Worm (Caenorhabditis elegans): ENCODE measurements around the gene glr-2.

Gene glr-2

DNA sequence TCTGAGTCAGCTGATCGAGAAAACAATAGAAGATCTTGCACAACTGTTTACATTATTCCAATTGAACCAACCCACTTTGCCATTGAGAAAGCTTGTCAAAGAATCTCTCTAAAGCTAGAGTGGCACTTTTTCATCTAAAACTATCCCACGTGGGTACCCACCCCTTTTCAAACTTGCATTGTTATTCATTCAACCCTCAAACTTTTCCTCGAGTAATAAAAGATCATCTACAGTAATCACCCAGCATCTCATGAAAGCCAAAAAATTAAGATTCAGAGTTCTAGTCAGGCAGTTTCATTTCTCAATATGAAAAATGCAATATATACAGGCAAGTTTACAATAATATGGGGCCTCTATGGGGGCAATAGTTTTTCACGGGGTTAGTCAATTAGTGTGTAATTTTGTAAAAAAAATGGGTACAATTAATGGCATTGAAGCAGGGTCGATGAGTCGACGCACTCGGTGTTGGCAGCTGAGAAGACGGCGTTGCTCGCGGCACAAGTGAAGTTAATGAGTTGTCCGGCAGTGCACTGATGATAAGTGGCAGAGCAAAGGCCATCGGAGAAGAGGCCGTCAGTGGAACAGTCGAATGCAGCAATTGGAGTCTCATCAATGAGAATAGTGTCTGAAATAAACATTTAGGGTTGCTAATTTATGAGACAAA is 42.8 kb downstream of the glr-2 start:
- no peak for TF ChIP-seq gmeb-1 (tag; optimal IDR thresholded peaks at IDR 0.05)
- TF ChIP-seq nhr-77 (tag; optimal IDR thresholded peaks at IDR 0.05): no peak
- no peak for TF ChIP-seq lsy-2 (tag; optimal IDR thresholded peaks at IDR 0.05)
- TF ChIP-seq Y55F3AM.14 (GFP tag; optimal IDR thresholded peaks at IDR 0.05): no peak
- TF ChIP-seq nhr-6 (tag; optimal IDR thresholded peaks at IDR 0.05): no peak
- no peak for TF ChIP-seq zag-1 (tag; optimal IDR thresholded peaks at IDR 0.05)
- TF ChIP-seq mbf-1 (tag; optimal IDR thresholded peaks at IDR 0.05): no peak
- no peak for TF ChIP-seq lin-13 (GFP tag; optimal IDR thresholded peaks at IDR 0.05)
- TF ChIP-seq nhr-21 (tag; optimal IDR thresholded peaks at IDR 0.05): no peak
- TF ChIP-seq ztf-4 (tag; optimal IDR thresholded peaks at IDR 0.05): no peak
- no peak for TF ChIP-seq nhr-11 (tag; optimal IDR thresholded peaks at IDR 0.05)
- TF ChIP-seq unc-62 (GFP tag; optimal IDR thresholded peaks at IDR 0.05): no peak
- TF ChIP-seq mdl-1 (tag; optimal IDR thresholded peaks at IDR 0.05): no peak
- TF ChIP-seq egl-27 (tag; optimal IDR thresholded peaks at IDR 0.05): no peak
- TF ChIP-seq ZK546.5 (tag; optimal IDR thresholded peaks at IDR 0.05): no peak
- TF ChIP-seq crh-2 (tag; optimal IDR thresholded peaks at IDR 0.05): no peak
- TF ChIP-seq alr-1 (tag; optimal IDR thresholded peaks at IDR 0.05): no peak
- TF ChIP-seq ztf-1 (GFP tag; conservative IDR thresholded peaks at IDR 0.05): no peak
- TF ChIP-seq fos-1 (tag; optimal IDR thresholded peaks at IDR 0.05): no peak
- TF ChIP-seq lin-11 (tag; optimal IDR thresholded peaks at IDR 0.05): no peak

DNA sequence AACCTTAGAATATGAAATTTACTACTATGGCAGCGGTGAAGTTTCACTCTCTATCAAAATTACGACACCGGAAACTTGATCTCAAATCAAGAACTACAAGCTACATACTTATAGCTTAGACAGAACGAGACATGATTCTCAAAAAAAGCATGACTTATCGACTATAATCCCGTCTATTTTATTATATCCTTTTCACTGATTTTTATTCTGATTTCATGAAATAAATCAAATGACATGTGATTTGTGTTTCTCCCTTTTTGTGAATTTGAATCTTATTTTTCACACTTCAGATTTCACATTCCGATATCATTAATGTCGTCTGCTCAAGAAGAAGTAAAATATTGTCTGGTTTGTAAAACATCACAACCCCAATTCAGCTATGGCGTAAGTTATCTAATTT is 44.8 kb downstream of the glr-2 start, which contains the start of gene ZK418.11:
Gene ZK418.11 (plus strand): TSS at position 289 of the 400 bp plus-strand sequence.
- TF ChIP-seq skn-1 (tag; optimal IDR thresholded peaks at IDR 0.05): no peak
- TF ChIP-seq alr-1 (tag; optimal IDR thresholded peaks at IDR 0.05): no peak
- TF ChIP-seq ZK546.5 (tag; optimal IDR thresholded peaks at IDR 0.05): no peak
- no peak for TF ChIP-seq mab-5 (tag; optimal IDR thresholded peaks at IDR 0.05)
- TF ChIP-seq Y55F3AM.14 (GFP tag; optimal IDR thresholded peaks at IDR 0.05): no peak
- no peak for TF ChIP-seq crh-2 (tag; optimal IDR thresholded peaks at IDR 0.05)
- TF ChIP-seq gmeb-1 (tag; optimal IDR thresholded peaks at IDR 0.05): no peak
- no peak for TF ChIP-seq R02D3.7 (tag; optimal IDR thresholded peaks at IDR 0.05)
- no peak for TF ChIP-seq elt-3 (tag; optimal IDR thresholded peaks at IDR 0.05)
- no peak for TF ChIP-seq nhr-25 (tag; optimal IDR thresholded peaks at IDR 0.05)
- TF ChIP-seq nhr-21 (tag; optimal IDR thresholded peaks at IDR 0.05): no peak
- TF ChIP-seq peb-1 (tag; optimal IDR thresholded peaks at IDR 0.05): no peak

DNA sequence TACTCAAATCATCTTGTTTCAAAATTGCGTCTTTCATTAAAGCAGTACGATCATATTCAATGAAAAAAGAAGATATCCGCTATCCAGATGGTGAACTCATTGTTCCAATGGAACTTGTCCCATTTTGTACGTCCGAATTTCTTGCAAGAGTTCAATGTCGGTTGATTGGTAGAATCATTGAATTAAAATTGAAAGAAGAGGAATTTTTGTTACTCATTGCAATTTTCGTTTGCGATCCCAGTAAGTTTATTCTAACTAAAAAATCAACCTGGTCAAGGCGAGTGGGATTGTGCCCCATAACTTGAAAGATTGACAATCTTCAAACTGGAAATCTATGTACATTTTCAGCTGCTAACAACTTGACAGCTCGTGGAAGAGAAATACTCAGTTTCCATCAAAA is 48.3 kb downstream of the glr-2 start:
- TF ChIP-seq elt-1 (tag; optimal IDR thresholded peaks at IDR 0.05): no peak
- no peak for TF ChIP-seq lin-13 (GFP tag; optimal IDR thresholded peaks at IDR 0.05)

DNA sequence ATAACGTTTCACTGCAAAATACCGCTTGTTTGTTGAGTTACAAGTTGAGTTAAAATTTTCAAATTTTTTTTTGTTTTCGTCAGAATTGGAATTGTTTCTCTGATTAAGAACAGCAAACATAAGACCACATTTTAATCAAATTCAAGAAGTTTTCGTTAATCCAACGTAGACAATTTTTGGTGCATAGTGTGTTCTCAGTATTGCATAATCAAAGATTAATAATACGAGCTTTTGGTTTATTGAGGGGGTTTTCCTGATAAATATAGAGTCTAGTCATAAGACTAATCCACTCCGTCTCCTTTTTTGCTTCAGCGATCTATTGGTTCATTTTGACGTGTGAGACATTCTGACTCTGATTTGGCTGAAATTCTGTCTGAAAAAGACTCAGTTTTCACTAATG is 49.6 kb downstream of the glr-2 start, which contains the start of gene nhr-9:
Gene nhr-9 (plus strand): TSS at position 307 of the 400 bp plus-strand sequence.
- TF ChIP-seq sma-9 (GFP tag; optimal IDR thresholded peaks at IDR 0.05) (peak; percentile 20), sma-9 (tag; optimal IDR thresholded peaks at IDR 0.05) (no peak), sma-3 (GFP tag; optimal IDR thresholded peaks at IDR 0.05) (no peak), ztf-1 (GFP tag; conservative IDR thresholded peaks at IDR 0.05) (no peak), lin-39 (tag; optimal IDR thresholded peaks at IDR 0.05) (no peak), ama-1 (optimal IDR thresholded peaks at IDR 0.05) (no peak), lsy-2 (tag; optimal IDR thresholded peaks at IDR 0.05) (peak in 1 of 2 experiments; percentile 4)

DNA sequence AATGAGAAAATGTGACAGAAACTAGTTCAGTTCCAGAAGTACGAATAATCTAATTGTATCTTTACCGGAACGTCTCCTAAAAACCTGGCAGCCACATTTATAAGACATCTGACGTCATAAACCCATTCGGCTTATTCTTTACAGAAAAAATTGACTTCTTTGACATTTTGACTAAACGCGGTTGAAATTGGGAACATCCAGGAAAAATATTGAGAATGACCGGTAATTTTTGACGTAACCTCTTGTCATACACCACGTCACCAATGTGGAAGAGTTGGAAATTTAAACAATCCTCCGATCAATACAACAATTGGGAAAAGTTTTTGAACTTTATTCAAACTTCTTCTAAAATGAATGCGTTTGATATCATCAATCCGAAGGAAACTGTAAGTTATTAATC is 53.7 kb downstream of the glr-2 start, which contains the start of gene ZK418.2:
Gene ZK418.2 (plus strand): TSS at position 301 of the 400 bp plus-strand sequence.
- TF ChIP-seq ZK546.5 (tag; optimal IDR thresholded peaks at IDR 0.05): no peak
- TF ChIP-seq nhr-12 (tag; optimal IDR thresholded peaks at IDR 0.05): no peak
- no peak for TF ChIP-seq Y55F3AM.14 (GFP tag; optimal IDR thresholded peaks at IDR 0.05)
- TF ChIP-seq peb-1 (tag; optimal IDR thresholded peaks at IDR 0.05): no peak
- TF ChIP-seq lin-11 (tag; optimal IDR thresholded peaks at IDR 0.05): no peak
- no peak for TF ChIP-seq mdl-1 (tag; optimal IDR thresholded peaks at IDR 0.05)
- no peak for TF ChIP-seq sem-4 (tag; optimal IDR thresholded peaks at IDR 0.05)
- TF ChIP-seq lin-39 (tag; optimal IDR thresholded peaks at IDR 0.05): no peak
- no peak for TF ChIP-seq elt-1 (tag; optimal IDR thresholded peaks at IDR 0.05)
- no peak for TF ChIP-seq ztf-4 (tag; optimal IDR thresholded peaks at IDR 0.05)
- no peak for TF ChIP-seq mab-5 (tag; optimal IDR thresholded peaks at IDR 0.05)
- no peak for TF ChIP-seq C34F6.9 (tag; optimal IDR thresholded peaks at IDR 0.05)
- no peak for TF ChIP-seq alr-1 (tag; optimal IDR thresholded peaks at IDR 0.05)
- no peak for TF ChIP-seq R02D3.7 (tag; optimal IDR thresholded peaks at IDR 0.05)

Data from whole organism, L2 larva.